Worm (Caenorhabditis elegans) whole organism, young adult: ENCODE results near the gene nas-21.
A peak's percentile ranks its signal among the peaks of the same experiment; 100 is the strongest.

Source experiments
- C06A6.2 ChIP-seq: fragments of 200-800 bp; sonication (Bioruptor generic); conservative IDR thresholded peaks from 2 replicates; pipeline ENCODE4 v1.3.6; 2022; ENCODE audit warnings: missing genetic modification characterization, missing compliant biosample characterization
- C17E4.6 ChIP-seq: fragments of 200-800 bp; sonication (Bioruptor generic); IDR thresholded peaks from 2 replicates; pipeline ENCODE4 v1.3.6; 2022; ENCODE audit warnings: missing genetic modification reagents, missing genetic modification characterization, missing compliant biosample characterization
- D2030.7 ChIP-seq: fragments of 200-800 bp; sonication (Bioruptor generic); IDR thresholded peaks from 2 replicates; pipeline ENCODE4 v1.3.6; 2022; ENCODE audit warnings: missing genetic modification reagents, missing genetic modification characterization, missing compliant biosample characterization
- F23B12.7 ChIP-seq: sonication (generic microtip); optimal IDR thresholded peaks from 2 replicates; lab custom pipeline; 2017; ENCODE audit warnings: missing genetic modification characterization, mild to moderate bottlenecking, missing compliant biosample characterization, antibody characterized with exemption, moderate library complexity; ENCODE audit not compliant: insufficient read depth
- F37B4.10 ChIP-seq: fragments of 200-800 bp; sonication (Bioruptor generic); IDR thresholded peaks from 2 replicates; pipeline ENCODE4 v1.3.6; 2022; ENCODE audit warnings: missing genetic modification characterization, missing compliant biosample characterization
- F49E8.2 ChIP-seq: sonication (generic microtip); optimal IDR thresholded peaks from 3 replicates; lab custom pipeline; 2017; ENCODE audit warnings: missing genetic modification characterization, mild to moderate bottlenecking, missing compliant biosample characterization, antibody characterized with exemption, moderate library complexity; ENCODE audit not compliant: insufficient read depth
- Y53G8AR.9 ChIP-seq: fragments of 200-800 bp; sonication (Bioruptor generic); conservative IDR thresholded peaks from 2 replicates; pipeline ENCODE4 v1.3.6; 2022; ENCODE audit warnings: missing genetic modification reagents, missing genetic modification characterization, missing compliant biosample characterization
- Y56A3A.18 ChIP-seq: fragments of 200-800 bp; sonication (Bioruptor generic); IDR thresholded peaks from 2 replicates; pipeline ENCODE4 v1.3.6; 2022; ENCODE audit warnings: missing genetic modification reagents, missing genetic modification characterization, missing compliant biosample characterization
- Y67H2A.10 ChIP-seq: fragments of 200-800 bp; sonication (Bioruptor generic); conservative IDR thresholded peaks from 2 replicates; pipeline ENCODE4 v1.3.6; 2022; ENCODE audit warnings: missing genetic modification reagents, missing genetic modification characterization, missing compliant biosample characterization
- Y79H2A.3 ChIP-seq: fragments of 200-800 bp; sonication (Bioruptor generic); conservative IDR thresholded peaks from 2 replicates; pipeline ENCODE4 v1.3.6; 2022; ENCODE audit warnings: missing genetic modification reagents, missing genetic modification characterization, missing compliant biosample characterization
- akir-1 ChIP-seq: fragments of 200-800 bp; sonication (Bioruptor generic); optimal IDR thresholded peaks from 2 replicates; lab custom pipeline; 2018; ENCODE audit warnings: mild to moderate bottlenecking, missing genetic modification characterization, moderate library complexity, missing compliant biosample characterization
- aptf-3 ChIP-seq: fragments of 200-800 bp; sonication (Bioruptor generic); IDR thresholded peaks from 2 replicates; pipeline ENCODE4 v1.3.6; 2022; ENCODE audit warnings: missing genetic modification characterization, missing compliant biosample characterization
- athp-1 ChIP-seq: sonication (generic microtip); optimal IDR thresholded peaks from 2 replicates; lab custom pipeline; 2017; ENCODE audit warnings: mild to moderate bottlenecking, missing genetic modification characterization, missing compliant biosample characterization
- attf-3 ChIP-seq: fragments of 200-800 bp; sonication (Bioruptor generic); conservative IDR thresholded peaks from 2 replicates; pipeline ENCODE4 v1.3.6; 2022; ENCODE audit warnings: missing genetic modification reagents, missing genetic modification characterization, missing compliant biosample characterization
- ceh-27 ChIP-seq: fragments of 200-800 bp; sonication (Bioruptor generic); optimal IDR thresholded peaks from 2 replicates; lab custom pipeline; 2018; ENCODE audit warnings: mild to moderate bottlenecking, missing genetic modification characterization, moderate library complexity, missing compliant biosample characterization
- die-1 ChIP-seq: sonication (generic microtip); optimal IDR thresholded peaks from 2 replicates; lab custom pipeline; 2016; ENCODE audit warnings: missing genotype, mild to moderate bottlenecking, missing genetic modification characterization, missing compliant biosample characterization
- dpl-1 ChIP-seq: fragments of 150-350 bp; optimal IDR thresholded peaks from 2 replicates; lab custom pipeline; 2014; ENCODE audit warnings: missing biosample characterization, missing genetic modification reagents, missing genetic modification characterization
- efl-1 ChIP-seq: fragments of 150-350 bp; optimal IDR thresholded peaks from 2 replicates; lab custom pipeline; 2014; ENCODE audit warnings: missing biosample characterization, missing genetic modification reagents, missing genetic modification characterization
- ekl-4 ChIP-seq: fragments of 200-800 bp; sonication (Bioruptor generic); IDR thresholded peaks from 2 replicates; pipeline ENCODE4 v1.3.6; 2022; ENCODE audit warnings: missing genetic modification reagents, missing genetic modification characterization, missing compliant biosample characterization
- hrde-1 ChIP-seq: sonication (generic microtip); optimal IDR thresholded peaks from 2 replicates; lab custom pipeline; 2016; ENCODE audit warnings: missing genetic modification characterization, mild to moderate bottlenecking, missing compliant biosample characterization, moderate library complexity, missing genotype, missing genetic modification reagents, borderline replicate concordance
- hsf-1 ChIP-seq: fragments of 200-800 bp; sonication (Bioruptor generic); IDR thresholded peaks from 2 replicates; pipeline ENCODE4 v1.3.6; 2022; ENCODE audit warnings: missing genetic modification reagents, missing genetic modification characterization, missing compliant biosample characterization
- let-607 ChIP-seq, 2 experiments: fragments of 200-800 bp in 1 of 2; sonication (Bioruptor generic) in 1 of 2; sonication (generic microtip) in 1 of 2; optimal IDR thresholded peaks; 2 replicates each; lab custom pipeline; 2016 to 2018; ENCODE audit warnings: mild to moderate bottlenecking in 2 of 2, missing compliant biosample characterization in 2 of 2, missing genetic modification characterization in 2 of 2, moderate library complexity in 2 of 2, missing genotype in 1 of 2
- lin-35 ChIP-seq, 3 experiments: fragments of 150-350 bp in 2 of 3; sonication (generic microtip) in 1 of 3; optimal IDR thresholded peaks; 2 replicates each; lab custom pipeline; 2014 to 2018; ENCODE audit warnings: missing biosample characterization in 3 of 3, missing genetic modification characterization in 3 of 3, missing genetic modification reagents in 3 of 3
- lin-40 ChIP-seq: sonication (generic microtip); optimal IDR thresholded peaks from 2 replicates; lab custom pipeline; 2016; ENCODE audit warnings: missing genetic modification characterization, mild to moderate bottlenecking, missing compliant biosample characterization, missing genotype, missing genetic modification reagents
- lir-1 ChIP-seq: fragments of 200-800 bp; sonication (Bioruptor generic); conservative IDR thresholded peaks from 2 replicates; pipeline ENCODE4 v1.3.6; 2022; ENCODE audit warnings: missing genetic modification reagents, missing genetic modification characterization, missing compliant biosample characterization
- madf-8 ChIP-seq: fragments of 200-800 bp; sonication (Bioruptor generic); conservative IDR thresholded peaks from 2 replicates; pipeline ENCODE4 v1.3.6; 2022; ENCODE audit warnings: missing genetic modification reagents, missing genetic modification characterization, missing compliant biosample characterization
- nfya-1 ChIP-seq: sonication (generic microtip); optimal IDR thresholded peaks from 2 replicates; lab custom pipeline; 2017; ENCODE audit warnings: antibody characterized with exemption, missing compliant biosample characterization, missing genetic modification characterization, borderline replicate concordance; ENCODE audit not compliant: insufficient read depth
- nhr-179 ChIP-seq: sonication (generic microtip); optimal IDR thresholded peaks from 2 replicates; lab custom pipeline; 2016; ENCODE audit warnings: mild to moderate bottlenecking, missing genetic modification characterization, missing compliant biosample characterization
- rcor-1 ChIP-seq: fragments of 200-800 bp; sonication (Bioruptor generic); IDR thresholded peaks from 2 replicates; pipeline ENCODE4 v1.3.6; 2022; ENCODE audit warnings: missing genetic modification reagents, missing genetic modification characterization, missing compliant biosample characterization
- repo-1 ChIP-seq: sonication (generic microtip); optimal IDR thresholded peaks from 2 replicates; lab custom pipeline; 2017; ENCODE audit warnings: mild to moderate bottlenecking, missing genetic modification characterization, missing compliant biosample characterization
- sdz-38 ChIP-seq: sonication (generic microtip); optimal IDR thresholded peaks from 2 replicates; lab custom pipeline; 2016; ENCODE audit warnings: missing genotype, missing genetic modification characterization, missing compliant biosample characterization
- snpc-1.3 ChIP-seq: sonication (generic microtip); optimal IDR thresholded peaks from 2 replicates; lab custom pipeline; 2017; ENCODE audit warnings: missing genetic modification characterization, mild to moderate bottlenecking, missing compliant biosample characterization, antibody characterized with exemption, moderate library complexity, missing genotype, missing genetic modification reagents; ENCODE audit not compliant: insufficient read depth
- snpc-4 ChIP-seq, 5 experiments: fragments of 150-350 bp in 1 of 5; sonication (generic microtip) in 4 of 5; optimal IDR thresholded peaks; 2 replicates each; lab custom pipeline; 2014 to 2018; ENCODE audit warnings: missing genetic modification characterization in 5 of 5, missing biosample characterization in 3 of 5, antibody characterized with exemption in 2 of 5, mild to moderate bottlenecking in 2 of 5, missing compliant biosample characterization in 2 of 5, missing genotype in 2 of 5, moderate library complexity in 2 of 5, missing genetic modification reagents in 1 of 5
- somi-1 ChIP-seq: fragments of 200-800 bp; sonication (Bioruptor generic); optimal IDR thresholded peaks from 2 replicates; lab custom pipeline; 2018; ENCODE audit warnings: mild to moderate bottlenecking, missing genetic modification characterization, missing compliant biosample characterization
- sptf-2 ChIP-seq: fragments of 200-800 bp; sonication (Bioruptor generic); optimal IDR thresholded peaks from 2 replicates; lab custom pipeline; 2018; ENCODE audit warnings: mild to moderate bottlenecking, missing genetic modification characterization, missing compliant biosample characterization
- tbx-9 ChIP-seq: sonication (generic microtip); optimal IDR thresholded peaks from 2 replicates; lab custom pipeline; 2016; ENCODE audit warnings: borderline replicate concordance, missing genetic modification characterization, inconsistent platforms, missing compliant biosample characterization
- unc-130 ChIP-seq: sonication (generic microtip); optimal IDR thresholded peaks from 2 replicates; lab custom pipeline; 2016; ENCODE audit warnings: missing genetic modification reagents, missing genetic modification characterization, missing compliant biosample characterization
- xnd-1 ChIP-seq: sonication (generic microtip); optimal IDR thresholded peaks from 2 replicates; lab custom pipeline; 2016; ENCODE audit warnings: missing genotype, missing genetic modification reagents, missing genetic modification characterization, missing compliant biosample characterization
- zim-3 ChIP-seq: sonication (generic microtip); optimal IDR thresholded peaks from 2 replicates; lab custom pipeline; 2017; ENCODE audit warnings: mild to moderate bottlenecking, missing genetic modification characterization, moderate library complexity, missing compliant biosample characterization
- ztf-18 ChIP-seq: sonication (generic microtip); optimal IDR thresholded peaks from 2 replicates; lab custom pipeline; 2016; ENCODE audit warnings: missing genotype, mild to moderate bottlenecking, missing genetic modification characterization, missing compliant biosample characterization
- ztf-22 ChIP-seq: fragments of 200-800 bp; sonication (Bioruptor generic); optimal IDR thresholded peaks from 2 replicates; lab custom pipeline; 2018; ENCODE audit warnings: mild to moderate bottlenecking, missing genetic modification characterization, moderate library complexity, missing compliant biosample characterization
- ztf-25 ChIP-seq: fragments of 200-800 bp; sonication (Bioruptor generic); IDR thresholded peaks from 2 replicates; pipeline ENCODE4 v1.3.6; 2022; ENCODE audit warnings: missing genetic modification reagents, missing genetic modification characterization, missing compliant biosample characterization
- ztf-26 ChIP-seq: sonication (generic microtip); optimal IDR thresholded peaks from 2 replicates; lab custom pipeline; 2017; ENCODE audit warnings: missing genetic modification characterization, missing compliant biosample characterization
- ztf-6 ChIP-seq: fragments of 200-800 bp; sonication (Bioruptor generic); IDR thresholded peaks from 2 replicates; pipeline ENCODE4 v1.3.6; 2022; ENCODE audit warnings: missing genetic modification reagents, missing genetic modification characterization, missing compliant biosample characterization

nas-21 gene

DNA sequence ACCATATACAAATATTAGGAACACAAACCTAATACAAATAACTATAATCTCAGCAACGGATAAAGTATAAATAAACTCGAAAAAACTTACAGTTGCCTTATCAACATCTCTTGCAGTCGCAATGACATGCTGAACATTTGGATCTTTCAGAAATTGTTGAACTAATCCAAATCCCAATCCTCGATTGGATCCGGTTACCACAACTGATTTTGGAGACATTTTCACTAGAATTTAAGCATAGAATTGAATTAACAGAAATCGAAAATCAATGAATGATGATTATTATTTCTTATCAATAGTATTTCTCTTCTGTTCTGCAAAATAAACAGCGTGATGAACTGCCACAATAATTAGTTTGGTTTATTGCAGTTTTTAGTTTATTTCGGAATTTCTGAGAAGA is 47.9 kb downstream of the nas-21 start, which contains the start of the genes C55A6.11 and C55A6.7 (continued):
- TF ChIP-seq nhr-179 (tag; lab: Kevin White, UChicago), result no peak
- TF ChIP-seq lir-1 (GFP tag; lab: Robert Waterston, UW), result no peak

DNA sequence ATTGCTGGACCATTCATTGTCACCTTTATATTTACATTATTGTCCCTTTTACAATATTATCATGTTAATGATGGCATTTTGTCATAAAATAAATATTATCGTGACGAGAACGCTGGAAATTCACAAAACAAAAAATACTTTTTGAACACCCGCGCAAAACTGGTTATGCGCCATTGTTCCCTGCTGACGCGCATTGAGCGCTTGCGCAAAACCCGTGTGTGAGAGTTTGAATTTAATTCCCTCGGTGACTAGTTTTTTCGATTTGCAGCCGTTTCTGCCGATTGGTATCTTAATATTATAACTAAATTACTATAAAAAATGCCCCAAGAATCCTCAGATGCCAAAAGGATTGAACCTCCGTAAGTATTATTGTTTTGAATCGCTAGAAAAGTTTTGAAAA is 49.1 kb downstream of the nas-21 start, which contains the start of gene pafo-1:
Gene pafo-1 (plus strand): TSS at position 256 of the 400 bp plus-strand sequence.
- TF ChIP-seq ztf-25 (GFP tag; lab: Robert Waterston, UW) (0 out of 2 replicates have a peak, but pooled peaks have one; percentile 58), ceh-27 (peak; percentile 71), D2030.7 (GFP tag; lab: Robert Waterston, UW) (peak; percentile 85), attf-3 (GFP tag; lab: Robert Waterston, UW) (peak; percentile 62; the same call in 1 of the 2 replicates), rcor-1 (GFP tag; lab: Robert Waterston, UW) (peak; percentile 88), lin-35 (GFP tag; optimal IDR thresholded peaks at IDR 0.05; lab: Kevin White, UChicago) (peak; percentile 92 to 98 (median 93)), hsf-1 (GFP tag; lab: Robert Waterston, UW) (no peak), lir-1 (GFP tag; lab: Robert Waterston, UW) (0 out of 2 replicates have a peak, but pooled peaks have one; percentile 42), let-607 (tag; optimal IDR thresholded peaks at IDR 0.05; lab: Kevin White, UChicago) (peak in 1 of 2 experiments; percentile 16), madf-8 (GFP tag; lab: Robert Waterston, UW) (peak; percentile 61), sptf-2 (GFP tag; lab: Kevin White, UChicago) (no peak), akir-1 (GFP tag; lab: Kevin White, UChicago) (no peak), ztf-26 (tag; lab: Kevin White, UChicago) (peak; percentile 69), Y56A3A.18 (peak; percentile 82; the same call in 1 of the 2 replicates), unc-130 (GFP tag; lab: Kevin White, UChicago) (peak; percentile 57), ztf-22 (GFP tag; lab: Kevin White, UChicago) (no peak), Y67H2A.10 (GFP tag; lab: Robert Waterston, UW) (0 out of 2 replicates have a peak, but pooled peaks have one; percentile 12), F49E8.2 (tag; lab: Kevin White, UChicago) (no peak), somi-1 (GFP tag; lab: Kevin White, UChicago) (peak; percentile 23), snpc-1.3 (tag; lab: Kevin White, UChicago) (peak; percentile 40), ztf-6 (GFP tag; lab: Robert Waterston, UW) (no peak), athp-1 (tag; lab: Kevin White, UChicago) (peak; percentile 21), Y79H2A.3 (GFP tag; lab: Robert Waterston, UW) (no peak), F23B12.7 (tag; lab: Kevin White, UChicago) (peak; percentile 30), nhr-179 (tag; lab: Kevin White, UChicago) (no peak), dpl-1 (GFP tag; lab: Kevin White, UChicago) (peak; percentile 95), ztf-18 (tag; lab: Kevin White, UChicago) (peak; percentile 99), C06A6.2 (GFP tag; lab: Robert Waterston, UW) (peak; percentile 78), Y53G8AR.9 (peak; percentile 91), aptf-3 (no peak), sdz-38 (tag; lab: Kevin White, UChicago) (no peak), xnd-1 (peak; percentile 65), die-1 (tag; lab: Kevin White, UChicago) (no peak), C17E4.6 (GFP tag; lab: Robert Waterston, UW) (no peak), nfya-1 (tag; lab: Kevin White, UChicago) (no peak), snpc-4 (GFP tag; optimal IDR thresholded peaks at IDR 0.05; lab: Kevin White, UChicago) (peak; percentile 41), snpc-4 (tag; optimal IDR thresholded peaks at IDR 0.05; lab: Kevin White, UChicago) (peak; percentile 40 to 85 (median 67)), repo-1 (tag; lab: Kevin White, UChicago) (peak; percentile 85), tbx-9 (no peak), efl-1 (GFP tag; lab: Kevin White, UChicago) (peak; percentile 90), lin-40 (tag; lab: Kevin White, UChicago) (peak; percentile 87), ekl-4 (GFP tag; lab: Robert Waterston, UW) (peak; percentile 78), F37B4.10 (GFP tag; lab: Robert Waterston, UW) (no peak), zim-3 (no peak), hrde-1 (tag; lab: Kevin White, UChicago) (peak; percentile 57)
